Fruit fly (Drosophila melanogaster) whole organism, embryonic: ENCODE results near the gene CG18577.

Experiments
- B-H2 ChIP-seq: fragments of 200-800 bp; sonication (Bioruptor generic); optimal IDR thresholded peaks from 2 replicates; lab custom pipeline; 2018; ENCODE audit warnings: missing biosample characterization, mild to moderate bottlenecking, missing genetic modification characterization
- Blimp-1 ChIP-seq: fragments of 200-800 bp; sonication (Bioruptor generic); optimal IDR thresholded peaks from 3 replicates; lab custom pipeline; 2018; ENCODE audit warnings: missing biosample characterization, missing genetic modification characterization, mild to moderate bottlenecking, moderate library complexity, missing genetic modification reagents
- CG10565 ChIP-seq: fragments of 200-800 bp; sonication (Bioruptor generic); optimal IDR thresholded peaks from 3 replicates; lab custom pipeline; 2016; ENCODE audit warnings: missing biosample characterization, mild to moderate bottlenecking, missing genetic modification characterization
- CG11093 ChIP-seq: fragments of 200-800 bp; sonication (Bioruptor generic); IDR thresholded peaks from 3 replicates; pipeline ENCODE4 v1.3.6; 2022; ENCODE audit warnings: missing biosample characterization, missing genetic modification characterization
- CG12071 ChIP-seq: fragments of 200-800 bp; sonication (Bioruptor generic); optimal IDR thresholded peaks from 3 replicates; lab custom pipeline; 2018; ENCODE audit warnings: missing biosample characterization, mild to moderate bottlenecking, missing genetic modification characterization
- CG13775 ChIP-seq: fragments of 200-800 bp; sonication (Bioruptor generic); optimal IDR thresholded peaks from 3 replicates; lab custom pipeline; 2017; ENCODE audit warnings: missing biosample characterization, mild to moderate bottlenecking, missing genetic modification characterization
- CG15601 ChIP-seq: fragments of 200-800 bp; sonication (Bioruptor generic); optimal IDR thresholded peaks from 3 replicates; lab custom pipeline; 2019; ENCODE audit warnings: missing biosample characterization, mild to moderate bottlenecking, missing genetic modification characterization, moderate library complexity
- CG17829 ChIP-seq: fragments of 200-800 bp; optimal IDR thresholded peaks from 2 replicates; lab custom pipeline; 2019; ENCODE audit warnings: missing biosample characterization, mild to moderate bottlenecking, missing genetic modification characterization, moderate library complexity
- CG2116 ChIP-seq: fragments of 200-800 bp; sonication (Bioruptor generic); optimal IDR thresholded peaks from 3 replicates; lab custom pipeline; 2018; ENCODE audit warnings: missing biosample characterization, mild to moderate bottlenecking, missing genetic modification characterization
- CG3163 ChIP-seq: fragments of 200-800 bp; sonication (Bioruptor generic); optimal IDR thresholded peaks from 3 replicates; lab custom pipeline; 2016; ENCODE audit warnings: missing biosample characterization, missing genetic modification characterization
- CG3726 ChIP-seq: fragments of 200-800 bp; sonication (Bioruptor generic); IDR thresholded peaks from 3 replicates; pipeline ENCODE4, ENCODE4 v1.3.6; 2022; ENCODE audit warnings: missing biosample characterization, missing genetic modification characterization
- CG4424 ChIP-seq: fragments of 200-800 bp; sonication (Bioruptor generic); optimal IDR thresholded peaks from 3 replicates; lab custom pipeline; 2016; ENCODE audit warnings: missing biosample characterization, missing genetic modification characterization
- CG4820 ChIP-seq: fragments of 200-800 bp; sonication (Bioruptor generic); optimal IDR thresholded peaks from 3 replicates; lab custom pipeline; 2016; ENCODE audit warnings: missing biosample characterization, missing genetic modification characterization
- CG5245 ChIP-seq: fragments of 200-800 bp; sonication (Bioruptor generic); optimal IDR thresholded peaks from 3 replicates; lab custom pipeline; 2016; ENCODE audit warnings: missing biosample characterization, missing genetic modification characterization
- CG6654 ChIP-seq: fragments of 200-800 bp; sonication (Bioruptor generic); optimal IDR thresholded peaks from 2 replicates; lab custom pipeline; 2017; ENCODE audit warnings: missing biosample characterization, mild to moderate bottlenecking, missing genetic modification characterization
- CG6689 ChIP-seq: fragments of 200-800 bp; sonication (Bioruptor generic); IDR thresholded peaks from 2 replicates; pipeline ENCODE4 v1.3.6; 2022; ENCODE audit warnings: missing biosample characterization, missing genetic modification characterization
- CG8359 ChIP-seq: fragments of 200-800 bp; sonication (Bioruptor generic); optimal IDR thresholded peaks from 2 replicates; lab custom pipeline; 2017; ENCODE audit warnings: missing biosample characterization, mild to moderate bottlenecking, missing genetic modification characterization, borderline replicate concordance
- CG8478 ChIP-seq: fragments of >200 bp; optimal IDR thresholded peaks from 2 replicates; lab custom pipeline; 2018
- CHES-1-like ChIP-seq: fragments of 200-800 bp; sonication (Bioruptor generic); optimal IDR thresholded peaks from 2 replicates; lab custom pipeline; 2016; ENCODE audit warnings: missing biosample characterization, missing genetic modification characterization
- Doc2 ChIP-seq: fragments of 200-800 bp; sonication (Bioruptor generic); IDR thresholded peaks from 2 replicates; pipeline ENCODE4 v1.3.6; 2022; ENCODE audit warnings: missing biosample characterization, missing genetic modification characterization
- Dref ChIP-seq: fragments of 200-800 bp; sonication (Bioruptor generic); IDR thresholded peaks from 2 replicates; pipeline ENCODE4 v1.3.6; 2022; ENCODE audit warnings: missing biosample characterization, missing genetic modification characterization
- Gug ChIP-seq: fragments of 200-800 bp; sonication (Bioruptor generic); IDR thresholded peaks from 4 replicates; pipeline ENCODE4 v1.3.6; 2022; ENCODE audit warnings: missing biosample characterization, missing genetic modification characterization
- H15 ChIP-seq: fragments of 200-800 bp; sonication (Bioruptor generic); IDR thresholded peaks from 3 replicates; pipeline ENCODE4 v1.3.6; 2022; ENCODE audit warnings: missing biosample characterization, missing genetic modification characterization
- Hand ChIP-seq: fragments of 200-800 bp; sonication (Bioruptor generic); optimal IDR thresholded peaks from 2 replicates; lab custom pipeline; 2017; ENCODE audit warnings: mild to moderate bottlenecking, missing biosample characterization, missing genetic modification reagents, missing genetic modification characterization
- Hey ChIP-seq: fragments of 200-800 bp; sonication (Bioruptor generic); optimal IDR thresholded peaks from 3 replicates; lab custom pipeline; 2018; ENCODE audit warnings: missing biosample characterization, mild to moderate bottlenecking, missing genetic modification characterization
- HmgD ChIP-seq: fragments of 200-800 bp; sonication (Bioruptor generic); optimal IDR thresholded peaks from 3 replicates; lab custom pipeline; 2016; ENCODE audit warnings: missing biosample characterization, missing genetic modification characterization
- HmgZ ChIP-seq: fragments of 200-800 bp; sonication (Bioruptor generic); optimal IDR thresholded peaks from 2 replicates; lab custom pipeline; 2018; ENCODE audit warnings: missing biosample characterization, mild to moderate bottlenecking, missing genetic modification characterization
- Jarid2 ChIP-seq: fragments of 200-800 bp; sonication (Bioruptor generic); optimal IDR thresholded peaks from 3 replicates; lab custom pipeline; 2017; ENCODE audit warnings: mild to moderate bottlenecking, missing biosample characterization, missing genetic modification reagents, missing genetic modification characterization
- MTF-1 ChIP-seq: fragments of 200-800 bp; sonication (Bioruptor generic); optimal IDR thresholded peaks from 2 replicates; lab custom pipeline; 2018; ENCODE audit warnings: missing biosample characterization, mild to moderate bottlenecking, missing genetic modification characterization, borderline replicate concordance
- NC2α ChIP-seq: fragments of 200-800 bp; sonication (Bioruptor generic); optimal IDR thresholded peaks from 2 replicates; lab custom pipeline; 2016; ENCODE audit warnings: missing biosample characterization, missing genetic modification characterization
- Opbp ChIP-seq: fragments of 200-800 bp; sonication (Bioruptor generic); IDR thresholded peaks from 3 replicates; pipeline ENCODE4 v1.3.6; 2022; ENCODE audit warnings: missing biosample characterization, missing genetic modification characterization; ENCODE audit not compliant: partially characterized antibody
- Optix ChIP-seq: fragments of 200-800 bp; sonication (Bioruptor generic); IDR thresholded peaks from 3 replicates; pipeline ENCODE4 v1.3.6; 2022; ENCODE audit warnings: missing biosample characterization, missing genetic modification characterization
- Ptx1 ChIP-seq: fragments of 200-800 bp; sonication (Bioruptor generic); IDR thresholded peaks from 2 replicates; pipeline ENCODE4 v1.3.6; 2022; ENCODE audit warnings: missing biosample characterization, missing genetic modification characterization
- Rx ChIP-seq: fragments of 200-800 bp; sonication (Bioruptor generic); IDR thresholded peaks from 2 replicates; pipeline ENCODE4 v1.3.6; 2022; ENCODE audit warnings: missing biosample characterization, missing genetic modification characterization
- Sox100B ChIP-seq: fragments of 200-800 bp; sonication (Bioruptor generic); optimal IDR thresholded peaks from 3 replicates; lab custom pipeline; 2018; ENCODE audit warnings: missing biosample characterization, mild to moderate bottlenecking, missing genetic modification characterization
- Vsx1 ChIP-seq: fragments of 200-800 bp; sonication (Bioruptor generic); optimal IDR thresholded peaks from 2 replicates; lab custom pipeline; 2017; ENCODE audit warnings: missing biosample characterization, mild to moderate bottlenecking, missing genetic modification characterization, missing genetic modification reagents
- ash1 ChIP-seq: fragments of 200-800 bp; sonication (Bioruptor generic); optimal IDR thresholded peaks from 2 replicates; lab custom pipeline; 2018; ENCODE audit warnings: missing biosample characterization, mild to moderate bottlenecking, missing genetic modification characterization
- bigmax ChIP-seq: fragments of 200-800 bp; sonication (Bioruptor generic); optimal IDR thresholded peaks from 2 replicates; lab custom pipeline; 2018; ENCODE audit warnings: missing biosample characterization, mild to moderate bottlenecking, missing genetic modification characterization
- chif ChIP-seq, 2 experiments: fragments of 200-800 bp; sonication (Bioruptor generic); optimal IDR thresholded peaks; 3 replicates each; lab custom pipeline; 2016; ENCODE audit warnings: missing biosample characterization in 2 of 2, missing genetic modification characterization in 2 of 2
- chinmo ChIP-seq: fragments of 200-800 bp; sonication (Bioruptor generic); IDR thresholded peaks from 4 replicates; pipeline ENCODE4 v1.3.6; 2022; ENCODE audit warnings: missing biosample characterization, missing genetic modification characterization; ENCODE audit not compliant: partially characterized antibody
- da ChIP-seq: fragments of 200-800 bp; sonication (Bioruptor generic); optimal IDR thresholded peaks from 2 replicates; lab custom pipeline; 2016; ENCODE audit warnings: missing biosample characterization, missing genetic modification characterization
- gfzf ChIP-seq: fragments of 200-800 bp; sonication (Bioruptor generic); optimal IDR thresholded peaks from 2 replicates; lab custom pipeline; 2016; ENCODE audit warnings: missing biosample characterization, mild to moderate bottlenecking, missing genetic modification characterization, moderate library complexity
- her ChIP-seq: fragments of 200-800 bp; sonication (Bioruptor generic); optimal IDR thresholded peaks from 2 replicates; lab custom pipeline; 2016; ENCODE audit warnings: missing biosample characterization, missing genetic modification characterization
- kay ChIP-seq: fragments of 200-800 bp; sonication (Bioruptor generic); optimal IDR thresholded peaks from 2 replicates; lab custom pipeline; 2016; ENCODE audit warnings: missing biosample characterization, missing genetic modification characterization
- salm ChIP-seq: fragments of 200-800 bp; sonication (Bioruptor generic); optimal IDR thresholded peaks from 2 replicates; lab custom pipeline; 2018; ENCODE audit warnings: missing biosample characterization, mild to moderate bottlenecking, missing genetic modification characterization
- sd ChIP-seq: fragments of 200-800 bp; sonication (Bioruptor generic); optimal IDR thresholded peaks from 3 replicates; lab custom pipeline; 2018; ENCODE audit warnings: missing biosample characterization, mild to moderate bottlenecking, missing genetic modification characterization, moderate library complexity
- slp2 ChIP-seq: fragments of 200-800 bp; sonication (Bioruptor generic); optimal IDR thresholded peaks from 2 replicates; lab custom pipeline; 2016; ENCODE audit warnings: missing biosample characterization, missing genetic modification characterization
- tll ChIP-seq, 2 experiments: fragments of 200-800 bp in 1 of 2; fragments of >200 bp in 1 of 2; sonication (Bioruptor generic) in 1 of 2; optimal IDR thresholded peaks; 2 replicates each; lab custom pipeline; 2017 to 2019; ENCODE audit warnings: missing biosample characterization in 2 of 2, missing genetic modification characterization in 2 of 2, mild to moderate bottlenecking in 1 of 2, moderate library complexity in 1 of 2
- toy ChIP-seq: fragments of 200-800 bp; sonication (Bioruptor generic); IDR thresholded peaks from 2 replicates; pipeline ENCODE4 v1.3.6; 2022; ENCODE audit warnings: missing biosample characterization, missing genetic modification characterization
- trem ChIP-seq: fragments of 200-800 bp; optimal IDR thresholded peaks from 3 replicates; lab custom pipeline; 2019; ENCODE audit warnings: missing biosample characterization, mild to moderate bottlenecking, missing genetic modification characterization, moderate library complexity
- vfl ChIP-seq: fragments of 200-800 bp; sonication (Bioruptor generic); optimal IDR thresholded peaks from 2 replicates; lab custom pipeline; 2016; ENCODE audit warnings: missing biosample characterization, missing genetic modification characterization

CG18577 gene

dm6 chr3R:11214449-11214950 is 18.6 kb downstream of the CG18577 start, which contains the start of gene ZnT86D (continued):
- TF ChIP-seq chinmo (GFP tag; lab: Robert Waterston, UW), result no peak
- TF ChIP-seq B-H2 (GFP tag; lab: Kevin White, UChicago), result peak; percentile 70
- TF ChIP-seq CG13775 (GFP tag; lab: Kevin White, UChicago), result peak; percentile 68
- peak; percentile 13 for TF ChIP-seq bigmax (GFP tag; lab: Kevin White, UChicago)
- TF ChIP-seq vfl (GFP tag; lab: Kevin White, UChicago), result no peak
- peak; percentile 12 to 43 for TF ChIP-seq chif (GFP tag; optimal IDR thresholded peaks at IDR 0.05; lab: Kevin White, UChicago)
- TF ChIP-seq tll (GFP tag; optimal IDR thresholded peaks at IDR 0.05; lab: Kevin White, UChicago), result peak; percentile 18 to 88
- peak; percentile 50; the same call in 2 of the 4 replicates for TF ChIP-seq Gug (GFP tag; lab: Robert Waterston, UW)
- TF ChIP-seq Doc2 (GFP tag; lab: Robert Waterston, UW), result no peak
- no peak for TF ChIP-seq CG2116
- peak; percentile 77 for TF ChIP-seq CG4820 (GFP tag; lab: Kevin White, UChicago)
- TF ChIP-seq salm (tag; lab: Kevin White, UChicago), result peak; percentile 45
- peak; percentile 44 for TF ChIP-seq trem (tag; lab: Kevin White, UChicago)
- peak; percentile 72 for TF ChIP-seq Sox100B (GFP tag; lab: Kevin White, UChicago)
- no peak for TF ChIP-seq CG11093 (GFP tag; lab: Robert Waterston, UW)
- TF ChIP-seq ash1, result no peak
- TF ChIP-seq Opbp (GFP tag; lab: Robert Waterston, UW), result no peak
- no peak for TF ChIP-seq CG10565
- no peak for TF ChIP-seq Hey (tag; lab: Kevin White, UChicago)
- TF ChIP-seq Rx (GFP tag; lab: Robert Waterston, UW), result no peak
- no peak for TF ChIP-seq CG6654 (GFP tag; lab: Kevin White, UChicago)
- peak; percentile 62 for TF ChIP-seq CG17829 (tag; lab: Kevin White, UChicago)
- TF ChIP-seq Jarid2, result no peak
- peak; percentile 18 for TF ChIP-seq CG5245
- peak; percentile 75 for TF ChIP-seq CG6689 (GFP tag; lab: Robert Waterston, UW)
- TF ChIP-seq her (GFP tag; lab: Kevin White, UChicago), result no peak
- no peak for TF ChIP-seq CG3726
- TF ChIP-seq H15, result no peak
- peak; percentile 43 for TF ChIP-seq Blimp-1 (GFP tag; lab: Kevin White, UChicago)
- no peak for TF ChIP-seq CG12071 (GFP tag; lab: Kevin White, UChicago)
- TF ChIP-seq Ptx1, result peak; percentile 68
- TF ChIP-seq CG3163 (GFP tag; lab: Kevin White, UChicago), result peak; percentile 47
- TF ChIP-seq slp2 (GFP tag; lab: Kevin White, UChicago), result peak; percentile 35
- peak; percentile 29 for TF ChIP-seq Vsx1
- peak; percentile 66 for TF ChIP-seq CG15601 (tag; lab: Kevin White, UChicago)
- TF ChIP-seq HmgZ (tag; lab: Kevin White, UChicago), result peak; percentile 74
- no peak for TF ChIP-seq CG8478 (lab: Kevin White, UChicago)
- TF ChIP-seq sd, result peak; percentile 55
- TF ChIP-seq CHES-1-like (GFP tag; lab: Kevin White, UChicago), result peak; percentile 75
- TF ChIP-seq kay (GFP tag; lab: Kevin White, UChicago), result peak; percentile 40
- no peak for TF ChIP-seq HmgD (GFP tag; lab: Kevin White, UChicago)
- TF ChIP-seq NC2α, result no peak
- peak; percentile 13 for TF ChIP-seq gfzf (GFP tag; lab: Kevin White, UChicago)
- peak; percentile 37 for TF ChIP-seq CG4424 (GFP tag; lab: Kevin White, UChicago)
- TF ChIP-seq toy (GFP tag; lab: Robert Waterston, UW), result no peak
- no peak for TF ChIP-seq CG8359 (GFP tag; lab: Kevin White, UChicago)
- no peak for TF ChIP-seq Dref
- TF ChIP-seq Hand (GFP tag; lab: Kevin White, UChicago), result peak; percentile 15
- no peak for TF ChIP-seq Optix (GFP tag; lab: Robert Waterston, UW)
- no peak for TF ChIP-seq da (GFP tag; lab: Kevin White, UChicago)
- no peak for TF ChIP-seq MTF-1 (GFP tag; lab: Kevin White, UChicago)
